Worm (Caenorhabditis elegans) whole organism, early embryonic: ENCODE measurements around the gene gpx-4.

Source experiments
- ama-1 ChIP-seq: fragments of 150-350 bp; optimal IDR thresholded peaks from 2 replicates; lab custom pipeline; 2014
- pes-1 ChIP-seq: fragments of 200-800 bp; sonication (Bioruptor generic); IDR thresholded peaks from 2 replicates; pipeline ENCODE4 v1.3.6; 2022; ENCODE audit warnings: missing genetic modification reagents, missing genetic modification characterization, missing compliant biosample characterization
- sea-1 ChIP-seq: fragments of 200-800 bp; sonication (Bioruptor generic); conservative IDR thresholded peaks from 2 replicates; pipeline ENCODE4 v1.3.6; 2022; ENCODE audit warnings: missing genetic modification characterization, missing compliant biosample characterization
- tbx-11 ChIP-seq: fragments of 200-800 bp; sonication (Bioruptor generic); IDR thresholded peaks from 2 replicates; pipeline ENCODE4 v1.3.6; 2022; ENCODE audit warnings: missing genetic modification characterization, missing compliant biosample characterization

DNA sequence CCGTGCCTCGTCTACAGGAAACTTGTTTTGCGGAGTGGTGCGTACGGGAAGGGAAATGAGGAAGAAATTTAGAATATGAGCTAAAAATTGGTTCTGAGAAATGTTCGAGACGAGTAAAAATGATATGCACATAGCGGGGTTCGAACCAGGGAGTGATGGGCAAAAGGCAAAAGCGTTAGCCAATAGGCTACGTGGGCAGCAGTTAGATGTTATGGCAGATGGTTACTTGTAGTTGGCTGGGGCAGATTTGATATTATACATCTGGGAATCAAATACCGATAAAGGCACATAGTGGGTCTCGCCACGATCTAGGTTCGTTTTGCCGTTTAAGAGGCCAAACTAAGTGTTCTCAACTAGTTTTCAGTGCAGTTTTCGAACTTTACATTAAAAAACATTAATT, 17.5 kb downstream of the gpx-4 start:
- TF ChIP-seq pes-1 (GFP tag; lab: Robert Waterston, UW) (peak; percentile 82), ama-1 (lab: Kevin White, UChicago) (no peak), sea-1 (GFP tag; lab: Robert Waterston, UW) (peak; percentile 54; the same call in 1 of the 2 replicates), tbx-11 (GFP tag; lab: Robert Waterston, UW) (peak; percentile 55; the same call in 1 of the 2 replicates)
